Worm (Caenorhabditis elegans) whole organism, early embryonic: ENCODE results near the gene dpy-19.

Experiments used
- B0310.2 ChIP-seq: sonication (generic microtip); optimal IDR thresholded peaks from 2 replicates; lab custom pipeline; 2016; ENCODE audit warnings: mild to moderate bottlenecking, missing genetic modification characterization, missing compliant biosample characterization
- ama-1 ChIP-seq: fragments of 150-350 bp; optimal IDR thresholded peaks from 2 replicates; lab custom pipeline; 2014
- ceh-36 ChIP-seq: sonication (generic microtip); optimal IDR thresholded peaks from 2 replicates; lab custom pipeline; 2016; ENCODE audit warnings: missing genetic modification characterization, inconsistent platforms, missing compliant biosample characterization
- flt-1 ChIP-seq: fragments of 200-800 bp; sonication (Bioruptor generic); IDR thresholded peaks from 2 replicates; pipeline ENCODE4 v1.3.6; 2022; ENCODE audit warnings: missing genetic modification characterization, missing compliant biosample characterization
- hnd-1 ChIP-seq: sonication (generic microtip); optimal IDR thresholded peaks from 2 replicates; lab custom pipeline; 2016; ENCODE audit warnings: missing genetic modification characterization, missing compliant biosample characterization
- scrt-1 ChIP-seq: fragments of 200-800 bp; sonication (Bioruptor generic); IDR thresholded peaks from 2 replicates; pipeline ENCODE4 v1.3.6; 2022; ENCODE audit warnings: missing genetic modification characterization, missing compliant biosample characterization
- sea-1 ChIP-seq: fragments of 200-800 bp; sonication (Bioruptor generic); conservative IDR thresholded peaks from 2 replicates; pipeline ENCODE4 v1.3.6; 2022; ENCODE audit warnings: missing genetic modification characterization, missing compliant biosample characterization
- tbx-37 ChIP-seq: fragments of 200-800 bp; sonication (Bioruptor generic); conservative IDR thresholded peaks from 2 replicates; pipeline ENCODE4 v1.3.6; 2022; ENCODE audit warnings: missing genetic modification reagents, missing genetic modification characterization, missing compliant biosample characterization

- no peak for TF ChIP-seq ama-1
- TF ChIP-seq hnd-1 (tag; lab: Kevin White, UChicago) = no peak
- TF ChIP-seq tbx-37 (GFP tag; lab: Robert Waterston, UW) = no peak
- TF ChIP-seq scrt-1 (GFP tag; lab: Robert Waterston, UW) = no peak
- no peak for TF ChIP-seq ceh-36 (tag; lab: Kevin White, UChicago)
- no peak for TF ChIP-seq flt-1 (GFP tag; lab: Robert Waterston, UW)
- no peak for TF ChIP-seq sea-1
- no peak for TF ChIP-seq B0310.2 (tag; lab: Kevin White, UChicago)
Observed at ce11 chrIII:8614490-8614889, 52.8 kb downstream of the dpy-19 start, which contains the start of gene rha-2.
